Fruit fly (Drosophila melanogaster): Measurements from ENCODE around the gene Fdx1.

The Fdx1 gene

DNA sequence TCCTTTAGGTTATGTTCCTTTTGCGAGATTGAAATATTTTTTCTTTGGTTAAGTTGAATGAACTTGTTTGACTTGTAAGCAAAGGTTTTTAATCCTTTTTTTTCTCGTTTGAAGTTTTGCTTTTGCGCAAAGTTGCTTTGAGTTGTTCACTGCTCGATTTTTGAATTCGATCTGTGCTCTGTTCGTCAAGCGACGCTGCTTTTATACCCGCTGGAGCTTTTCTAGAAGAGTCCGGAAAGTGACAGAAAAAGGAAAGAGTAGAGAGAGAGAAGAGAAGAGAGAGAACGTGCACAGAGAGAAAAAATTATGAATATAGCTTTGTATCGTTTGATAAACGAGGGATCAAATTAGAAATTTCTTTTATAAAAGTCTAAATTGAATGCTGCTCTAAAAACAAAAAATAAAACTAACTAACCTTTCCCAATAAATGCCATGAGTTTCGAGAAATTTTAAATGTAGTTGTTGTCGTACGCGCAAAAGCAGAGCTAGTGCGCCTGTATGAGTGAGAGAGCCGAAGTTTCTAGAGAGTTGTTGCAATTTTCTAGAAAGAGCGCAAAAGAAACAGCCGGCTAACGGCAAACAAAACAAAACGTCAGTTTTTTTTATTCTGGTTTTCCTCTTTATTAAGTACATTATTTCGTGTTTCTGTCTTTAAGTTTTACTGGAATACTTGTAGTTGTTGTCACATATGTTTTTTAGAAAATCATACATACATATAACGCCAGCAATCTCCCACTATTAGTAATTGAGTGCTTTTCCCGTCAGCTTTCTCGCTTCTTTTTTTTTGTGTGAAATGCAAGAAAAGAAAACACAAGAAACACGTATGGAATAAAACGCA, 6.4 kb upstream of the Fdx1 start, which contains the start of gene Hsp26:
Gene Hsp26 (minus strand): TSS at position 230 of the 838 bp plus-strand sequence.
- TF ChIP-seq dsf (GFP tag; optimal IDR thresholded peaks at IDR 0.05; ENCODE audit: borderline replicate concordance): peak; percentile 59
- TF ChIP-seq tai (GFP tag; optimal IDR thresholded peaks at IDR 0.05): no peak
- TF ChIP-seq CG9705 (GFP tag; optimal IDR thresholded peaks at IDR 0.05): no peak
- TF ChIP-seq sage (GFP tag; optimal IDR thresholded peaks at IDR 0.05): peak; percentile 89
- TF ChIP-seq Hr83 (GFP tag; optimal IDR thresholded peaks at IDR 0.05; ENCODE audit: poor library complexity, severe bottlenecking): peak; percentile 6
- no peak for TF ChIP-seq GATAd (GFP tag; optimal IDR thresholded peaks at IDR 0.05)
- TF ChIP-seq Sp1 (GFP tag; optimal IDR thresholded peaks at IDR 0.05): peak; percentile 89
- TF ChIP-seq sv (GFP tag; optimal IDR thresholded peaks at IDR 0.05): peak; percentile 75
- TF ChIP-seq HLH106 (tag; optimal IDR thresholded peaks at IDR 0.05): peak; percentile 84
- TF ChIP-seq br (GFP tag; optimal IDR thresholded peaks at IDR 0.05): peak; percentile 95
- no peak for TF ChIP-seq Abd-B (GFP tag; optimal IDR thresholded peaks at IDR 0.05)
- peak; percentile 30 for TF ChIP-seq Mio (GFP tag; optimal IDR thresholded peaks at IDR 0.05)
- TF ChIP-seq Myc (optimal IDR thresholded peaks at IDR 0.05): no peak
- peak; percentile 87 for TF ChIP-seq Jra (GFP tag; optimal IDR thresholded peaks at IDR 0.05)
- TF ChIP-seq Rel (GFP tag; optimal IDR thresholded peaks at IDR 0.05): peak; percentile 0
- peak; percentile 52 for TF ChIP-seq Rel (tag; optimal IDR thresholded peaks at IDR 0.05)
- TF ChIP-seq Vsx2 (GFP tag; optimal IDR thresholded peaks at IDR 0.05; ENCODE audit: partially characterized antibody): peak; percentile 67
- TF ChIP-seq brk (GFP tag; optimal IDR thresholded peaks at IDR 0.05): peak; percentile 97
- TF ChIP-seq Hr78 (GFP tag; optimal IDR thresholded peaks at IDR 0.05): no peak
- peak; percentile 95 for TF ChIP-seq fru (GFP tag; optimal IDR thresholded peaks at IDR 0.05)
- TF ChIP-seq rgr (GFP tag; optimal IDR thresholded peaks at IDR 0.05): peak; percentile 96
- TF ChIP-seq woc (GFP tag; optimal IDR thresholded peaks at IDR 0.05): peak; percentile 92
- peak; percentile 86 for TF ChIP-seq CG32264 (GFP tag; optimal IDR thresholded peaks at IDR 0.05)
- peak; percentile 94 for TF ChIP-seq psq (GFP tag; optimal IDR thresholded peaks at IDR 0.05)
- no peak for TF ChIP-seq lola (GFP tag; optimal IDR thresholded peaks at IDR 0.05)
- peak; percentile 23 to 25 for TF ChIP-seq dl (GFP tag; optimal IDR thresholded peaks at IDR 0.05; ENCODE audit: insufficient read depth in 1 of 2, partially characterized antibody in 2 of 2)
- TF ChIP-seq CrebA (GFP tag; optimal IDR thresholded peaks at IDR 0.05; ENCODE audit: borderline replicate concordance): no peak
- peak; percentile 96 for TF ChIP-seq ey (GFP tag; optimal IDR thresholded peaks at IDR 0.05)
- peak; percentile 93 for TF ChIP-seq Hnf4 (GFP tag; optimal IDR thresholded peaks at IDR 0.05)
- peak; percentile 66 for TF ChIP-seq Dif (GFP tag; optimal IDR thresholded peaks at IDR 0.05; ENCODE audit: partially characterized antibody)
- no peak for TF ChIP-seq N (GFP tag; optimal IDR thresholded peaks at IDR 0.05)
- TF ChIP-seq OdsH (GFP tag; optimal IDR thresholded peaks at IDR 0.05): peak; percentile 96
- TF ChIP-seq foxo (GFP tag; optimal IDR thresholded peaks at IDR 0.05): peak; percentile 52 to 94
- TF ChIP-seq dmrt93B (GFP tag; optimal IDR thresholded peaks at IDR 0.05): peak; percentile 60
- peak; percentile 79 for TF ChIP-seq jim (GFP tag; optimal IDR thresholded peaks at IDR 0.05)
- TF ChIP-seq usp (GFP tag; optimal IDR thresholded peaks at IDR 0.05): no peak
- TF ChIP-seq h (GFP tag; optimal IDR thresholded peaks at IDR 0.05): peak; percentile 97
- no peak for TF ChIP-seq Dfd (GFP tag; optimal IDR thresholded peaks at IDR 0.05)
- TF ChIP-seq pan (optimal IDR thresholded peaks at IDR 0.05): no peak

dm6 chr3L:9376573-9376972, 5.5 kb upstream of the Fdx1 start:
- no peak for TF ChIP-seq h (GFP tag; optimal IDR thresholded peaks at IDR 0.05)
- TF ChIP-seq CrebA (GFP tag; optimal IDR thresholded peaks at IDR 0.05; ENCODE audit: borderline replicate concordance): no peak
- no peak for TF ChIP-seq jim (GFP tag; optimal IDR thresholded peaks at IDR 0.05)
- no peak for TF ChIP-seq Hr78 (GFP tag; optimal IDR thresholded peaks at IDR 0.05)
- TF ChIP-seq lola (GFP tag; optimal IDR thresholded peaks at IDR 0.05): no peak
- TF ChIP-seq foxo (GFP tag; optimal IDR thresholded peaks at IDR 0.05): no peak
- TF ChIP-seq sv (GFP tag; optimal IDR thresholded peaks at IDR 0.05): no peak
- TF ChIP-seq usp (GFP tag; optimal IDR thresholded peaks at IDR 0.05): no peak
- no peak for TF ChIP-seq Dif (GFP tag; optimal IDR thresholded peaks at IDR 0.05; ENCODE audit: partially characterized antibody)
- no peak for TF ChIP-seq Hr83 (GFP tag; optimal IDR thresholded peaks at IDR 0.05; ENCODE audit: poor library complexity, severe bottlenecking)
- no peak for TF ChIP-seq brk (GFP tag; optimal IDR thresholded peaks at IDR 0.05)
